Worm (Caenorhabditis elegans): Measurements from ENCODE around the gene tbck-1.

- TF ChIP-seq him-1 (tag; optimal IDR thresholded peaks at IDR 0.05) (no peak), dao-5 (tag; optimal IDR thresholded peaks at IDR 0.05) (no peak)
Observed at ce11 chrII:4815356-4815755, 13.0 kb upstream of the tbck-1 start.
